Fruit fly (Drosophila melanogaster) whole organism, wandering third instar larva: ENCODE data around the gene Pur-alpha.
A peak's percentile ranks its signal among the peaks of the same experiment; 100 is the strongest.

Experiments used
- Abd-B ChIP-seq: fragments of >200 bp; optimal IDR thresholded peaks from 2 replicates; lab custom pipeline; 2017; ENCODE audit warnings: missing biosample characterization, missing genetic modification characterization
- CG9705 ChIP-seq: fragments of 200-800 bp; sonication (Bioruptor generic); optimal IDR thresholded peaks from 2 replicates; lab custom pipeline; 2018; ENCODE audit warnings: missing biosample characterization, mild to moderate bottlenecking, missing genetic modification characterization
- CrebA ChIP-seq: fragments of 200-800 bp; sonication (Bioruptor generic); optimal IDR thresholded peaks from 2 replicates; lab custom pipeline; 2016; ENCODE audit warnings: missing biosample characterization, mild to moderate bottlenecking, missing genetic modification characterization, borderline replicate concordance
- Dfd ChIP-seq: fragments of >200 bp; optimal IDR thresholded peaks from 2 replicates; lab custom pipeline; 2017; ENCODE audit warnings: missing biosample characterization, missing genetic modification characterization
- Hnf4 ChIP-seq: fragments of 200-800 bp; sonication (Bioruptor generic); optimal IDR thresholded peaks from 2 replicates; lab custom pipeline; 2016; ENCODE audit warnings: missing biosample characterization, mild to moderate bottlenecking, missing genetic modification characterization
- Hr78 ChIP-seq: fragments of >200 bp; optimal IDR thresholded peaks from 2 replicates; lab custom pipeline; 2017; ENCODE audit warnings: missing biosample characterization, missing genetic modification characterization
- Hr83 ChIP-seq: fragments of 200-300 bp; sonication (Bioruptor generic); optimal IDR thresholded peaks from 2 replicates; lab custom pipeline; 2016; ENCODE audit warnings: missing biosample characterization, mild to moderate bottlenecking, missing genetic modification characterization, moderate library complexity; ENCODE audit not compliant: poor library complexity, severe bottlenecking
- Myc ChIP-seq: fragments of >200 bp; optimal IDR thresholded peaks from 2 replicates; lab custom pipeline; 2017
- N ChIP-seq: fragments of >200 bp; optimal IDR thresholded peaks from 2 replicates; lab custom pipeline; 2018; ENCODE audit warnings: missing biosample characterization, missing external identifiers, missing genetic modification characterization
- OdsH ChIP-seq: fragments of 200-800 bp; sonication (Bioruptor generic); optimal IDR thresholded peaks from 2 replicates; lab custom pipeline; 2016; ENCODE audit warnings: missing biosample characterization, mild to moderate bottlenecking, missing genetic modification characterization
- Rel ChIP-seq, 2 experiments: fragments of 200-800 bp; sonication (Bioruptor generic) in 1 of 2; optimal IDR thresholded peaks; 2 replicates in 1 of 2; 3 replicates in 1 of 2; lab custom pipeline; 2016 to 2019; ENCODE audit warnings: mild to moderate bottlenecking in 2 of 2, missing biosample characterization in 2 of 2, missing genetic modification characterization in 2 of 2, moderate library complexity in 1 of 2
- Sp1 ChIP-seq: fragments of 200-800 bp; sonication (Bioruptor generic); optimal IDR thresholded peaks from 3 replicates; lab custom pipeline; 2019; ENCODE audit warnings: missing biosample characterization, mild to moderate bottlenecking, missing genetic modification characterization, moderate library complexity
- Vsx2 ChIP-seq: fragments of 200-300, 225-300 bp; sonication (Bioruptor generic); optimal IDR thresholded peaks from 2 replicates; lab custom pipeline; 2018; ENCODE audit warnings: missing biosample characterization, missing genetic modification characterization; ENCODE audit not compliant: partially characterized antibody
- br ChIP-seq: fragments of 200-800 bp; sonication (Bioruptor generic); optimal IDR thresholded peaks from 2 replicates; lab custom pipeline; 2016; ENCODE audit warnings: missing biosample characterization, missing genetic modification characterization
- brk ChIP-seq: fragments of 200-800 bp; sonication (Bioruptor generic); optimal IDR thresholded peaks from 2 replicates; lab custom pipeline; 2016; ENCODE audit warnings: missing biosample characterization, mild to moderate bottlenecking, missing genetic modification characterization
- dl ChIP-seq, 2 experiments: fragments of 175-275, 200-275 bp in 1 of 2; fragments of 200-275 bp in 1 of 2; sonication (Bioruptor generic); optimal IDR thresholded peaks; lab custom pipeline; 2018; ENCODE audit warnings: mild to moderate bottlenecking in 2 of 2, missing biosample characterization in 2 of 2, missing genetic modification characterization in 2 of 2, moderate library complexity in 2 of 2; ENCODE audit not compliant: partially characterized antibody in 2 of 2, insufficient read depth in 1 of 2
- dsf ChIP-seq: sonication (Bioruptor generic); optimal IDR thresholded peaks from 2 replicates; lab custom pipeline; 2016; ENCODE audit warnings: missing biosample characterization, missing genetic modification characterization, borderline replicate concordance
- ey ChIP-seq: fragments of 200-800 bp; sonication (Bioruptor generic); optimal IDR thresholded peaks from 2 replicates; lab custom pipeline; 2016; ENCODE audit warnings: missing biosample characterization, missing genetic modification characterization
- foxo ChIP-seq, 2 experiments: fragments of 200-800 bp; sonication (Bioruptor generic); optimal IDR thresholded peaks; 2 replicates in 1 of 2; 3 replicates in 1 of 2; lab custom pipeline; 2016 to 2017; ENCODE audit warnings: missing biosample characterization in 2 of 2, missing genetic modification characterization in 2 of 2
- fru ChIP-seq: fragments of 200-800 bp; sonication (Bioruptor generic); optimal IDR thresholded peaks from 3 replicates; lab custom pipeline; 2016; ENCODE audit warnings: missing biosample characterization, mild to moderate bottlenecking, missing genetic modification characterization
- h ChIP-seq: fragments of 200-800 bp; sonication (Bioruptor generic); optimal IDR thresholded peaks from 3 replicates; lab custom pipeline; 2016; ENCODE audit warnings: missing biosample characterization, mild to moderate bottlenecking, missing genetic modification characterization
- lola ChIP-seq: fragments of >200 bp; optimal IDR thresholded peaks from 2 replicates; lab custom pipeline; 2017; ENCODE audit warnings: missing biosample characterization, missing genetic modification characterization
- pan ChIP-seq: fragments of >200 bp; optimal IDR thresholded peaks from 2 replicates; lab custom pipeline; 2017
- psq ChIP-seq: fragments of 200-800 bp; sonication (Bioruptor generic); optimal IDR thresholded peaks from 3 replicates; lab custom pipeline; 2017; ENCODE audit warnings: missing biosample characterization, mild to moderate bottlenecking, missing genetic modification characterization, moderate library complexity
- rgr ChIP-seq: fragments of 200-800 bp; sonication (Bioruptor generic); optimal IDR thresholded peaks from 3 replicates; lab custom pipeline; 2016; ENCODE audit warnings: missing biosample characterization, mild to moderate bottlenecking, missing genetic modification characterization
- sage ChIP-seq: fragments of 200-800 bp; sonication (Bioruptor generic); optimal IDR thresholded peaks from 2 replicates; lab custom pipeline; 2016; ENCODE audit warnings: missing biosample characterization, mild to moderate bottlenecking, missing genetic modification characterization
- sv ChIP-seq: fragments of 200-800 bp; sonication (Bioruptor generic); optimal IDR thresholded peaks from 3 replicates; lab custom pipeline; 2016; ENCODE audit warnings: missing biosample characterization, missing genetic modification characterization
- usp ChIP-seq: fragments of >200 bp; optimal IDR thresholded peaks from 2 replicates; lab custom pipeline; 2017; ENCODE audit warnings: missing biosample characterization, missing genetic modification characterization
- woc ChIP-seq: sonication (Bioruptor generic); optimal IDR thresholded peaks from 2 replicates; lab custom pipeline; 2016; ENCODE audit warnings: missing biosample characterization, mild to moderate bottlenecking, missing genetic modification characterization

Gene Pur-alpha

dm6 chr4:567285-567684, 9.5 kb downstream of the Pur-alpha start:
- TF ChIP-seq dsf (GFP tag; lab: Kevin White, UChicago) (no peak), sv (no peak), OdsH (no peak), CrebA (GFP tag; lab: Kevin White, UChicago) (no peak)

dm6 chr4:570404-571302, 12.8 kb downstream of the Pur-alpha start:
- TF ChIP-seq Hnf4 (GFP tag; lab: Kevin White, UChicago) (no peak), CrebA (GFP tag; lab: Kevin White, UChicago) (no peak), woc (GFP tag; lab: Kevin White, UChicago) (peak; percentile 34), N (peak; percentile 98), br (GFP tag; lab: Kevin White, UChicago) (no peak), Hr78 (GFP tag; lab: Kevin White, UChicago) (peak; percentile 88), Rel (GFP tag; optimal IDR thresholded peaks at IDR 0.05; lab: Kevin White, UChicago) (no peak), Rel (tag; optimal IDR thresholded peaks at IDR 0.05; lab: Kevin White, UChicago) (no peak), lola (peak; percentile 15)

dm6 chr4:571504-572268, 13.9 kb downstream of the Pur-alpha start, which contains the start of the genes ND-49 and Ephrin:
TSS of gene ND-49 (minus strand) at chr4:571554.
TSS of gene Ephrin (plus strand) at chr4:571755.
- TF ChIP-seq Hnf4 (GFP tag; lab: Kevin White, UChicago) (no peak), woc (GFP tag; lab: Kevin White, UChicago) (peak; percentile 3), brk (GFP tag; lab: Kevin White, UChicago) (peak; percentile 22), OdsH (no peak), rgr (GFP tag; lab: Kevin White, UChicago) (no peak), usp (no peak), Myc (lab: Kevin White, UChicago) (no peak)
- TF ChIP-seq, all 38 proteins: peak for 2

- TF ChIP-seq dl (GFP tag; optimal IDR thresholded peaks at IDR 0.05; lab: Kevin White, UChicago; ENCODE audit: insufficient read depth in 1 of 2, partially characterized antibody in 2 of 2): no peak
- TF ChIP-seq fru (GFP tag; lab: Kevin White, UChicago): no peak
- no peak for TF ChIP-seq CG9705 (GFP tag; lab: Kevin White, UChicago)
- no peak for TF ChIP-seq psq (GFP tag; lab: Kevin White, UChicago)
- TF ChIP-seq Dfd (GFP tag; lab: Kevin White, UChicago): no peak
- TF ChIP-seq rgr (GFP tag; lab: Kevin White, UChicago): no peak
- no peak for TF ChIP-seq ey (GFP tag; lab: Kevin White, UChicago)
- TF ChIP-seq brk (GFP tag; lab: Kevin White, UChicago): no peak
- no peak for TF ChIP-seq Sp1 (GFP tag; lab: Kevin White, UChicago)
- TF ChIP-seq foxo (GFP tag; optimal IDR thresholded peaks at IDR 0.05; lab: Kevin White, UChicago): no peak
- TF ChIP-seq dsf (GFP tag; lab: Kevin White, UChicago): no peak
Observed at dm6 chr4:576439-576838, 18.6 kb downstream of the Pur-alpha start.

dm6 chr4:582836-583235, 25.0 kb downstream of the Pur-alpha start, which contains the start of gene CG1909:
TSS of gene CG1909 (plus strand) at chr4:583108.
- TF ChIP-seq dsf (GFP tag; lab: Kevin White, UChicago) (no peak), h (GFP tag; lab: Kevin White, UChicago) (no peak), Dfd (GFP tag; lab: Kevin White, UChicago) (no peak), Vsx2 (no peak), ey (GFP tag; lab: Kevin White, UChicago) (no peak), pan (lab: Kevin White, UChicago) (no peak), sv (no peak), Hr78 (GFP tag; lab: Kevin White, UChicago) (no peak), dl (GFP tag; optimal IDR thresholded peaks at IDR 0.05; lab: Kevin White, UChicago; ENCODE audit: insufficient read depth in 1 of 2, partially characterized antibody in 2 of 2) (no peak), Myc (lab: Kevin White, UChicago) (no peak), sage (GFP tag; lab: Kevin White, UChicago) (no peak), psq (GFP tag; lab: Kevin White, UChicago) (no peak), Abd-B (GFP tag; lab: Kevin White, UChicago) (no peak), N (no peak), br (GFP tag; lab: Kevin White, UChicago) (no peak), Rel (GFP tag; optimal IDR thresholded peaks at IDR 0.05; lab: Kevin White, UChicago) (no peak), Rel (tag; optimal IDR thresholded peaks at IDR 0.05; lab: Kevin White, UChicago) (no peak), Hr83 (GFP tag; lab: Kevin White, UChicago) (no peak)
